Worm (Caenorhabditis elegans): Measurements from ENCODE around the gene M79.2.

DNA sequence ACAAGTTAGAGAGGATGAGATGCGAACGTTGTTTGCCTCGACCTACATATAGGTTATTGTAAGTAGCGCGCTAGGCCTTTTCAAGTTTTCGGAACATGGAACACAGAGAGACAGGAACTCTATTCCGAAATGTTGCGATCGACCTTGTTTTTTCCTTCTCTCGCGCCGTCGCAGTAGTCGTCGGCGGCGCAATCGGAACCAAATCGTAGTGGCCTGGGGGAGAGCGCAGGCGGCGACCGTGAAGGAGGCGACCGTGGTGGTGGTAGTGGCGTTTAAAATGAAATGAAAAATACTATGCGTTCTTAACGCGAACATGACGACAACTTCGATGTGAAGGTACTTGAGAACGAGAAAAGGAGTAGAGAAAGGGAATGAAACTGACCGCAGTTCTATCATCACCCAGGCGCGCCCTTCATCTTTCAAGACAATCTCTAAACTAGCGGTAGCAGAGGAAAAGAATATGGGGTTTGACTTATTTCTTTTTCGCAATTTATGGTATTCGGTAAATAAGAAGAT, 19.0 kb upstream of the M79.2 start:
- no peak for TF ChIP-seq lim-6 (tag; optimal IDR thresholded peaks at IDR 0.05)
- no peak for TF ChIP-seq che-1 (tag; optimal IDR thresholded peaks at IDR 0.05)
- no peak for TF ChIP-seq ceh-2 (tag; optimal IDR thresholded peaks at IDR 0.05)
- no peak for TF ChIP-seq C08G9.2 (tag; optimal IDR thresholded peaks at IDR 0.05)
- TF ChIP-seq elt-2 (tag; optimal IDR thresholded peaks at IDR 0.05): no peak
- no peak for TF ChIP-seq F13H6.1 (tag; optimal IDR thresholded peaks at IDR 0.05)
- no peak for TF ChIP-seq ets-4 (tag; optimal IDR thresholded peaks at IDR 0.05)
- no peak for TF ChIP-seq ceh-48 (tag; optimal IDR thresholded peaks at IDR 0.05)
- TF ChIP-seq rnt-1 (tag; optimal IDR thresholded peaks at IDR 0.05): no peak
- no peak for TF ChIP-seq pqm-1 (tag; optimal IDR thresholded peaks at IDR 0.05)
- TF ChIP-seq nfya-1 (tag; optimal IDR thresholded peaks at IDR 0.05): no peak

Data from whole organism, late embryonic.